1 fruit fly cellular context compared by ENCODE assay signal in the genomic region with DNA sequence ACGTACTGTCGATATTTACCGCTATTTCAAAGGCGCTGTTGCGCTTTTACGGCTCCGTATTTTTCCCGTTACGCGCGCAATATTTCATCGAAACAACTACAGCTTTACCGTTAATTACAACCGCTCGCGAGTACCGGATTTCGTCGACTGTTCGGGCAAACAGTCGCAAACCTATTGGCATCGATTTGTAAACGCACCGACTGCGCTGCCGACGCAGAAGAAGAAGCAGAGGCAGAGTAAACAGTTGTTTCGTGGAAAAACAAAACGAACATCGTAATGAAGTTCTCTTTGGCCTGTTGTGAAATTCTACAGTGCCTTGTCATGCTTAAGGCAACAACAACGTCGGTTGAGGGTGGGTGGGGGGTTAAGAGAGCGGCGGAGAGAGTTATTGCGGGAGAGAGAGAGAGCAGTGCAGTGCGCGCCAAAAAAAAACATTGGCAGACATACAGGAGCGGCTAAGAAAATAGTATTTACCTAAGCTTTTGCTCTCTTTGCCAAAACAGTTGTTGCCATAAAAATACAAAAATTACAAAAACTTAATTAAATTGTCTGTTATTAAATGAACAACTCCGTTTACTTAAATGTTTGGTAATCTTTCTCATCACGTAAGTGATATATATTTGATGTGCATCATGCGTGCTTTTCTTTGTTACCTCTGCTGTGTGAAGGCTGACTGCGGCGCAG.
TF ChIP-seq lines count a peak whose summit lies in the region.

TSS of gene CG5953 (minus strand) at position 176 of the 684 bp plus-strand sequence.

TF ChIP-seq in whole organism, embryonic, 481 proteins besides CTCF, POLR2A, EP300 and RAD21 (continued from another document and continues in another):
- peak; percentile 93 for TF ChIP-seq chn (GFP tag; optimal IDR thresholded peaks at IDR 0.05; lab: Kevin White, UChicago)
- peak; percentile 83 for TF ChIP-seq CG17186 (GFP tag; optimal IDR thresholded peaks at IDR 0.05; lab: Kevin White, UChicago)
- TF ChIP-seq zfh1 (GFP tag; IDR thresholded peaks at IDR 0.05; lab: Robert Waterston, UW), result peak; percentile 96
- peak; percentile 70; the same call in 1 of the 2 replicates for TF ChIP-seq toy (GFP tag; IDR thresholded peaks at IDR 0.05; lab: Robert Waterston, UW)
- TF ChIP-seq Rfx (GFP tag; IDR thresholded peaks at IDR 0.05; lab: Robert Waterston, UW), result peak; percentile 97
- TF ChIP-seq CG15011 (GFP tag; optimal IDR thresholded peaks at IDR 0.05; lab: Kevin White, UChicago), result peak; percentile 96
- TF ChIP-seq jigr1 (GFP tag; IDR thresholded peaks at IDR 0.05; lab: Robert Waterston, UW), result peak; percentile 84
- TF ChIP-seq CG13624 (GFP tag; optimal IDR thresholded peaks at IDR 0.05; lab: Kevin White, UChicago), result peak; percentile 94
- peak; percentile 92 for TF ChIP-seq CG7357 (GFP tag; IDR thresholded peaks at IDR 0.05; lab: Robert Waterston, UW)
- peak; percentile 94 for TF ChIP-seq nom (GFP tag; optimal IDR thresholded peaks at IDR 0.05; lab: Kevin White, UChicago)
- TF ChIP-seq croc (GFP tag; conservative IDR thresholded peaks at IDR 0.05; lab: Robert Waterston, UW), result peak; percentile 96
- peak; percentile 92 for TF ChIP-seq yki (optimal IDR thresholded peaks at IDR 0.05; lab: Kevin White, UChicago)
- no peak for TF ChIP-seq vnd (GFP tag; IDR thresholded peaks at IDR 0.05; lab: Robert Waterston, UW; ENCODE audit: partially characterized antibody)
- peak; percentile 92 for TF ChIP-seq al (GFP tag; IDR thresholded peaks at IDR 0.05; lab: Robert Waterston, UW)
- TF ChIP-seq CG10274 (GFP tag; optimal IDR thresholded peaks at IDR 0.05; lab: Kevin White, UChicago), result peak; percentile 86
- TF ChIP-seq fd3F (GFP tag; optimal IDR thresholded peaks at IDR 0.05; lab: Kevin White, UChicago), result peak; percentile 92
- peak; percentile 98 for TF ChIP-seq CG7839 (tag; optimal IDR thresholded peaks at IDR 0.05; lab: Kevin White, UChicago)
- TF ChIP-seq YL-1 (GFP tag; optimal IDR thresholded peaks at IDR 0.05; lab: Kevin White, UChicago), result peak; percentile 82
- TF ChIP-seq Side (GFP tag; optimal IDR thresholded peaks at IDR 0.05; lab: Kevin White, UChicago), result peak; percentile 96
- TF ChIP-seq fd102C (GFP tag; optimal IDR thresholded peaks at IDR 0.05; lab: Kevin White, UChicago), result peak; percentile 40
- peak; percentile 96 for TF ChIP-seq CG10209 (GFP tag; optimal IDR thresholded peaks at IDR 0.05; lab: Kevin White, UChicago)
- peak; percentile 97 for TF ChIP-seq CG9727 (GFP tag; optimal IDR thresholded peaks at IDR 0.05; lab: Kevin White, UChicago)
- peak; percentile 40 for TF ChIP-seq pfk (GFP tag; optimal IDR thresholded peaks at IDR 0.05; lab: Kevin White, UChicago)
- TF ChIP-seq Hmx (GFP tag; optimal IDR thresholded peaks at IDR 0.05; lab: Kevin White, UChicago), result peak; percentile 81
- peak; percentile 95 for TF ChIP-seq dmrt11E (tag; optimal IDR thresholded peaks at IDR 0.05; lab: Kevin White, UChicago)
- peak; percentile 74 for TF ChIP-seq dati (GFP tag; IDR thresholded peaks at IDR 0.05; lab: Robert Waterston, UW)
- TF ChIP-seq CG4328 (GFP tag; optimal IDR thresholded peaks at IDR 0.05; lab: Kevin White, UChicago), result peak; percentile 95
- peak; percentile 96 for TF ChIP-seq CG4424 (GFP tag; optimal IDR thresholded peaks at IDR 0.05; lab: Kevin White, UChicago)
- TF ChIP-seq Mrtf (GFP tag; IDR thresholded peaks at IDR 0.05; lab: Robert Waterston, UW), result peak; percentile 97
- peak; percentile 83 for TF ChIP-seq ab (GFP tag; optimal IDR thresholded peaks at IDR 0.05; lab: Kevin White, UChicago)
- TF ChIP-seq her (GFP tag; optimal IDR thresholded peaks at IDR 0.05; lab: Kevin White, UChicago), result peak; percentile 84
- TF ChIP-seq CG11723 (GFP tag; optimal IDR thresholded peaks at IDR 0.05; lab: Kevin White, UChicago), result peak; percentile 94
- peak; percentile 91 for TF ChIP-seq Oaz (GFP tag; IDR thresholded peaks at IDR 0.05; lab: Robert Waterston, UW)
- peak; percentile 95 for TF ChIP-seq Spps (tag; optimal IDR thresholded peaks at IDR 0.05; lab: Kevin White, UChicago)
- TF ChIP-seq Dbx (GFP tag; IDR thresholded peaks at IDR 0.05; lab: Robert Waterston, UW), result peak; percentile 95
- TF ChIP-seq sens-2 (GFP tag; IDR thresholded peaks at IDR 0.05; lab: Robert Waterston, UW), result peak; percentile 93
- TF ChIP-seq zf30C (GFP tag; optimal IDR thresholded peaks at IDR 0.05; lab: Kevin White, UChicago), result no peak
- peak; percentile 91 for TF ChIP-seq CG10959 (GFP tag; IDR thresholded peaks at IDR 0.05; lab: Robert Waterston, UW)
- TF ChIP-seq usp (GFP tag; optimal IDR thresholded peaks at IDR 0.05; lab: Kevin White, UChicago), result no peak
- TF ChIP-seq dimm (GFP tag; IDR thresholded peaks at IDR 0.05; lab: Robert Waterston, UW), result peak; percentile 89
- peak; percentile 91 for TF ChIP-seq tio (GFP tag; optimal IDR thresholded peaks at IDR 0.05; lab: Kevin White, UChicago)
- peak; percentile 94 for TF ChIP-seq az2 (GFP tag; optimal IDR thresholded peaks at IDR 0.05; lab: Kevin White, UChicago)
- peak; percentile 73 for TF ChIP-seq grn (GFP tag; optimal IDR thresholded peaks at IDR 0.05; lab: Kevin White, UChicago)
- peak; percentile 91 for TF ChIP-seq CG12744 (GFP tag; optimal IDR thresholded peaks at IDR 0.05; lab: Kevin White, UChicago)
- peak; percentile 62 for TF ChIP-seq CG34224 (GFP tag; IDR thresholded peaks at IDR 0.05; lab: Robert Waterston, UW; ENCODE audit: partially characterized antibody)
- TF ChIP-seq CG6813 (GFP tag; optimal IDR thresholded peaks at IDR 0.05; lab: Kevin White, UChicago), result peak; percentile 94
- TF ChIP-seq CG7987 (GFP tag; optimal IDR thresholded peaks at IDR 0.05; lab: Kevin White, UChicago), result peak; percentile 81
- TF ChIP-seq CG7786 (GFP tag; optimal IDR thresholded peaks at IDR 0.05; lab: Kevin White, UChicago), result peak; percentile 94
- TF ChIP-seq CG16815 (GFP tag; optimal IDR thresholded peaks at IDR 0.05; lab: Kevin White, UChicago), result peak; percentile 95
- peak; percentile 36 for TF ChIP-seq Sry-β (GFP tag; optimal IDR thresholded peaks at IDR 0.05; lab: Kevin White, UChicago)
- peak; percentile 87 for TF ChIP-seq CG17802 (tag; optimal IDR thresholded peaks at IDR 0.05; lab: Kevin White, UChicago)
- TF ChIP-seq CG17612 (GFP tag; IDR thresholded peaks at IDR 0.05; lab: Robert Waterston, UW), result peak; percentile 94
- no peak for TF ChIP-seq CG8478 (optimal IDR thresholded peaks at IDR 0.05; lab: Kevin White, UChicago)
- TF ChIP-seq Aef1 (GFP tag; IDR thresholded peaks at IDR 0.05; lab: Robert Waterston, UW), result peak; percentile 91
- no peak for TF ChIP-seq pan (optimal IDR thresholded peaks at IDR 0.05; lab: Kevin White, UChicago)
- TF ChIP-seq pan (GFP tag; optimal IDR thresholded peaks at IDR 0.05 in 1 of 2, IDR thresholded peaks at IDR 0.05 in 1 of 2), result peak in 1 of 2 experiments; percentile 98
- peak; percentile 93 for TF ChIP-seq CG4820 (GFP tag; optimal IDR thresholded peaks at IDR 0.05; lab: Kevin White, UChicago)
- TF ChIP-seq CkIIα-i1 (GFP tag; IDR thresholded peaks at IDR 0.05; lab: Robert Waterston, UW), result 0 out of 2 replicates have a peak, but pooled peaks have one; percentile 69
- no peak; the same call in 2 of the 3 replicates for TF ChIP-seq HLH4C (GFP tag; IDR thresholded peaks at IDR 0.05; lab: Robert Waterston, UW; ENCODE audit: partially characterized antibody)
- peak; percentile 97 for TF ChIP-seq CG8924 (tag; optimal IDR thresholded peaks at IDR 0.05; lab: Kevin White, UChicago)
- peak; percentile 97 for TF ChIP-seq Hand (GFP tag; optimal IDR thresholded peaks at IDR 0.05; lab: Kevin White, UChicago)
- TF ChIP-seq CG18262 (tag; optimal IDR thresholded peaks at IDR 0.05; lab: Kevin White, UChicago), result peak; percentile 97
- TF ChIP-seq Pdp1 (GFP tag; optimal IDR thresholded peaks at IDR 0.05; lab: Kevin White, UChicago), result peak; percentile 85 to 92
- peak; percentile 26; the same call in 1 of the 2 replicates for TF ChIP-seq Scr (GFP tag; IDR thresholded peaks at IDR 0.05; lab: Robert Waterston, UW; ENCODE audit: partially characterized antibody)
- peak; percentile 98 for TF ChIP-seq vvl (GFP tag; IDR thresholded peaks at IDR 0.05; lab: Robert Waterston, UW)
- TF ChIP-seq org-1 (GFP tag; optimal IDR thresholded peaks at IDR 0.05; lab: Kevin White, UChicago), result peak; percentile 95
- TF ChIP-seq CG18619 (GFP tag; optimal IDR thresholded peaks at IDR 0.05; lab: Kevin White, UChicago), result peak; percentile 96
- TF ChIP-seq CG7963 (GFP tag; IDR thresholded peaks at IDR 0.05; lab: Robert Waterston, UW; ENCODE audit: partially characterized antibody), result no peak
- peak; percentile 93 for TF ChIP-seq mirr (GFP tag; optimal IDR thresholded peaks at IDR 0.05; lab: Kevin White, UChicago)
- TF ChIP-seq CHES-1-like (GFP tag; optimal IDR thresholded peaks at IDR 0.05; lab: Kevin White, UChicago), result peak; percentile 91
- no peak for TF ChIP-seq CG14860 (GFP tag; IDR thresholded peaks at IDR 0.05; lab: Robert Waterston, UW; ENCODE audit: partially characterized antibody)
- peak; percentile 97 for TF ChIP-seq bcd (GFP tag; optimal IDR thresholded peaks at IDR 0.05; lab: Kevin White, UChicago)
- peak; percentile 98 for TF ChIP-seq CG32772 (GFP tag; IDR thresholded peaks at IDR 0.05; lab: Robert Waterston, UW)
- peak; percentile 98 for TF ChIP-seq Hmr (GFP tag; optimal IDR thresholded peaks at IDR 0.05; lab: Kevin White, UChicago)
- peak; percentile 95 for TF ChIP-seq Xbp1 (GFP tag; optimal IDR thresholded peaks at IDR 0.05; lab: Kevin White, UChicago)
- TF ChIP-seq wdn (GFP tag; IDR thresholded peaks at IDR 0.05; lab: Robert Waterston, UW), result peak; percentile 94
- peak; percentile 97 for TF ChIP-seq CG8388 (GFP tag; optimal IDR thresholded peaks at IDR 0.05; lab: Kevin White, UChicago)
- TF ChIP-seq Nf-YA (GFP tag; IDR thresholded peaks at IDR 0.05; lab: Robert Waterston, UW), result peak; percentile 92
- peak; percentile 87 for TF ChIP-seq sim (GFP tag; IDR thresholded peaks at IDR 0.05; lab: Robert Waterston, UW)
- TF ChIP-seq eyg (GFP tag; optimal IDR thresholded peaks at IDR 0.05; lab: Kevin White, UChicago), result peak; percentile 79
- TF ChIP-seq bigmax (GFP tag; optimal IDR thresholded peaks at IDR 0.05; lab: Kevin White, UChicago), result peak; percentile 44
- peak; percentile 93 for TF ChIP-seq CG10267 (tag; optimal IDR thresholded peaks at IDR 0.05; lab: Kevin White, UChicago)
- peak; percentile 98 for TF ChIP-seq seq (GFP tag; IDR thresholded peaks at IDR 0.05; lab: Robert Waterston, UW)
- peak; percentile 89 for TF ChIP-seq Atf3 (GFP tag; optimal IDR thresholded peaks at IDR 0.05; lab: Kevin White, UChicago)
- TF ChIP-seq odd (GFP tag; optimal IDR thresholded peaks at IDR 0.05; lab: Kevin White, UChicago), result peak; percentile 95
- peak; percentile 77 for TF ChIP-seq Doc2 (GFP tag; IDR thresholded peaks at IDR 0.05; lab: Robert Waterston, UW)
- no peak for TF ChIP-seq mld (GFP tag; IDR thresholded peaks at IDR 0.05; lab: Robert Waterston, UW; ENCODE audit: partially characterized antibody)
- TF ChIP-seq CG7556 (GFP tag; optimal IDR thresholded peaks at IDR 0.05; lab: Kevin White, UChicago), result peak; percentile 98
- TF ChIP-seq CG9437 (GFP tag; optimal IDR thresholded peaks at IDR 0.05; lab: Kevin White, UChicago), result peak; percentile 86
- peak; percentile 87 for TF ChIP-seq twi (tag; optimal IDR thresholded peaks at IDR 0.05; lab: Kevin White, UChicago)
- peak; percentile 94 for TF ChIP-seq CG17361 (GFP tag; IDR thresholded peaks at IDR 0.05; lab: Robert Waterston, UW)
- TF ChIP-seq CG4360 (GFP tag; IDR thresholded peaks at IDR 0.05; lab: Robert Waterston, UW), result peak; percentile 93
- TF ChIP-seq Antp (GFP tag; optimal IDR thresholded peaks at IDR 0.05; lab: Kevin White, UChicago), result peak; percentile 90
- peak; percentile 94 for TF ChIP-seq abd-A (tag; optimal IDR thresholded peaks at IDR 0.05; lab: Kevin White, UChicago)
- peak; percentile 95 for TF ChIP-seq CG34422 (GFP tag; IDR thresholded peaks at IDR 0.05; lab: Robert Waterston, UW)
- peak; percentile 77 for TF ChIP-seq exex (tag; optimal IDR thresholded peaks at IDR 0.05; lab: Kevin White, UChicago)
- no peak for TF ChIP-seq Hr39 (optimal IDR thresholded peaks at IDR 0.05; lab: Kevin White, UChicago)
- TF ChIP-seq lmd (GFP tag; IDR thresholded peaks at IDR 0.05; lab: Robert Waterston, UW), result peak; percentile 98
- peak; percentile 95 for TF ChIP-seq caup (GFP tag; optimal IDR thresholded peaks at IDR 0.05; lab: Kevin White, UChicago; ENCODE audit: severe bottlenecking)
- peak; percentile 86 for TF ChIP-seq CG5180 (GFP tag; optimal IDR thresholded peaks at IDR 0.05; lab: Kevin White, UChicago)
- TF ChIP-seq NFAT (GFP tag; IDR thresholded peaks at IDR 0.05; lab: Robert Waterston, UW), result peak; percentile 89
- TF ChIP-seq Vsx1 (GFP tag; optimal IDR thresholded peaks at IDR 0.05; lab: Kevin White, UChicago), result peak; percentile 90
- TF ChIP-seq CG14965 (GFP tag; optimal IDR thresholded peaks at IDR 0.05; lab: Kevin White, UChicago; ENCODE audit: borderline replicate concordance), result peak; percentile 49
- TF ChIP-seq Trl (optimal IDR thresholded peaks at IDR 0.05; lab: Kevin White, UChicago), result peak; percentile 97 to 99
- peak; percentile 79 for TF ChIP-seq Trl (GFP tag; optimal IDR thresholded peaks at IDR 0.05; lab: Kevin White, UChicago)
- TF ChIP-seq CG17568 (GFP tag; optimal IDR thresholded peaks at IDR 0.05; lab: Kevin White, UChicago), result peak; percentile 96
- peak; percentile 41 for TF ChIP-seq HmgD (GFP tag; optimal IDR thresholded peaks at IDR 0.05; lab: Kevin White, UChicago)
- TF ChIP-seq tx (GFP tag; optimal IDR thresholded peaks at IDR 0.05; lab: Kevin White, UChicago), result peak; percentile 90
- peak; percentile 97 for TF ChIP-seq CG11695 (GFP tag; IDR thresholded peaks at IDR 0.05; lab: Robert Waterston, UW)
- peak; percentile 87 for TF ChIP-seq Deaf1 (tag; optimal IDR thresholded peaks at IDR 0.05; lab: Kevin White, UChicago)
- peak; percentile 96 for TF ChIP-seq CG10366 (GFP tag; IDR thresholded peaks at IDR 0.05; lab: Robert Waterston, UW)
- TF ChIP-seq schlank (tag; optimal IDR thresholded peaks at IDR 0.05; lab: Kevin White, UChicago), result peak; percentile 91
- TF ChIP-seq so (GFP tag; IDR thresholded peaks at IDR 0.05; lab: Robert Waterston, UW), result peak; percentile 96
- peak; percentile 97 for TF ChIP-seq phol (tag; optimal IDR thresholded peaks at IDR 0.05; lab: Kevin White, UChicago)
- TF ChIP-seq CG13287 (GFP tag; IDR thresholded peaks at IDR 0.05; lab: Robert Waterston, UW; ENCODE audit: partially characterized antibody), result peak; percentile 35; the same call in 1 of the 2 replicates
- TF ChIP-seq CG1233 (GFP tag; optimal IDR thresholded peaks at IDR 0.05; lab: Kevin White, UChicago), result peak; percentile 94
- TF ChIP-seq CG3407 (GFP tag; optimal IDR thresholded peaks at IDR 0.05; lab: Kevin White, UChicago), result peak; percentile 93
- TF ChIP-seq amos (GFP tag; IDR thresholded peaks at IDR 0.05; lab: Robert Waterston, UW; ENCODE audit: partially characterized antibody), result no peak; the same call in 1 of the 2 replicates
- no peak for TF ChIP-seq hth (optimal IDR thresholded peaks at IDR 0.05; lab: Kevin White, UChicago)
- TF ChIP-seq dm (GFP tag; optimal IDR thresholded peaks at IDR 0.05; lab: Kevin White, UChicago), result peak; percentile 82
